Fruit fly (Drosophila melanogaster): ENCODE data around the gene ZIPIC.

Gene ZIPIC

DNA sequence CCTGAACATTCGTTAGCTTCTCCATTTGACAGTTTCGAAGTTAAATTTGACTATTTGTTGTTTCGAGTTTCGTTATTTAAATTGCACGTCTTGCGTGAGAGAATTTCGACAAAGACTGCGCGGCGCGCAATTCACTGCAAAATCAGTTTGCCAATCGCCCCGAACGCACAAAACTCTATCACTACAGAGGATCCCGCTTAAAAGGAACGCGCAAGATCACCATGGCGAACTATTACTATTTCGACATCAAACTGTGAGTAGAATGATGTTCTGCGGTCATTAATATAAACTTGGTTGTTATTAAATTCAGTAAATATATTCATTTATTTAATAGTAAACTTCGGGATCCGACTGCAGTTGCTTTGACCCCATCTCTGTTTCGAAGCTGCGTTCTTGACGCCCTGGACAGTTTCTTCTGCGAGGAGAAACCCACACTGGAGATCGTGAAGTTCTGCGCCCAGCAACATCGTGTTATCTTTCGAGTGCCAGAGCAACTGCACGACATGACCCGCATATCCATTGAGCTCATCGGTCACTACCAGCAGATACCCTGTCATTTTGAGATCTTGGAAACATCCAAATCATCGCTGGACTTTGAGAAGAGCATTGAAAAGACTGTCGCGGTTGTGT, 19.4 kb upstream of the ZIPIC start, which contains the start of the genes Rpp14b and spn-A:
TSS of gene Rpp14b (plus strand) at position 43 of the 630 bp plus-strand sequence.
TSS of gene spn-A (minus strand) at position 123 of the 630 bp plus-strand sequence.
- TF ChIP-seq CG17801 (GFP tag; optimal IDR thresholded peaks at IDR 0.05; ENCODE audit: partially characterized antibody) = peak; percentile 8

DNA sequence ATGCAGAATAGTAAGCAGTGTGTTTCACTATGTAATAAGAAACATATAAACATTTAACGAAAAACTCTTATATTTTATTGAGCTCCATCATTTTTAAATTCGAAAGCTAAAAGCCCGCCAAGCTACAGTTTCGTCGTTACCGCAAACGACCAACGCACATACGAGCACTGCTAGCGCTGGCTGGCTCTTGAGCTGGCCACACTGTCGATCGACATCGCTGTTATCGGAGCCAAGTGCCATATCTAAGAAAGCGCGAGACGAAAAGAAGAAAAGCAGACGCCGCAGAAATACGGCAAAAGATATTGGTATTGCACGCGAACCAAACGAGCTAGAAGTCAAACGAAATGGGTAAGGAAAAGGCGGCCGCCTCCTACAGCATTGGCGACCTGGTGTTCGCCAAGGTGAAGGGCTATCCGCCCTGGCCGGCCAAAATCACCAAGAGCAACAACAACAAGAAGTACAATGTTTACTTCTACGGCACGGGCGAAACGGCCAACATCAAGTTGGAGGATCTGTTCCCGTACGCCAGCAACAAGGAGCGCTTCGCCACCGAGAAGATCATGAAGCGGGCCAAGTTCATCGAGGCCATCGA, 15.9 kb upstream of the ZIPIC start, which contains the start of gene Jasper:
TSS of gene Jasper (plus strand) at position 60 of the 592 bp plus-strand sequence.
- TF ChIP-seq CG17801 (GFP tag; optimal IDR thresholded peaks at IDR 0.05; ENCODE audit: partially characterized antibody) = peak; percentile 41

DNA sequence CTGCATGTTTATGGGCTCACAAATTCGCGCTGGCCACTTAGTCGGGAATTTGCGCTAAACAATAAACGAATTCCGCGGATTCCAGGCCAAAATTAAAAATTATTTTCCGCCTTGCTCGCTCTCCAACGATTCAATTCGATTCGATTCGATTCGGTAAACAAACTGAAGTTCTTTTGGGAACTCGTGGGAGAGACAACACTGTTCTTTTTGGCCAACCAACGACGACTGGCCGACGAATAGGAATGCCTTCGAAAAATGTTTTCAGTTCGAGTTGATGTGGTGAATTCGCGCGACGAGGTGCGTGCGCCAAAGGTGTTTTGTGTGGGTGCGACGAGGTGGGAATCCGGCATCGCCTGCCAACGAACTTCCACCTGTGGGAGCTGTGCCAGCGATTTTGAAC, 15.3 kb upstream of the ZIPIC start, which contains the start of gene CG15528:
TSS of gene CG15528 (minus strand) at position 180 of the 400 bp plus-strand sequence.
- TF ChIP-seq CG17801 (GFP tag; optimal IDR thresholded peaks at IDR 0.05; ENCODE audit: partially characterized antibody) = no peak

DNA sequence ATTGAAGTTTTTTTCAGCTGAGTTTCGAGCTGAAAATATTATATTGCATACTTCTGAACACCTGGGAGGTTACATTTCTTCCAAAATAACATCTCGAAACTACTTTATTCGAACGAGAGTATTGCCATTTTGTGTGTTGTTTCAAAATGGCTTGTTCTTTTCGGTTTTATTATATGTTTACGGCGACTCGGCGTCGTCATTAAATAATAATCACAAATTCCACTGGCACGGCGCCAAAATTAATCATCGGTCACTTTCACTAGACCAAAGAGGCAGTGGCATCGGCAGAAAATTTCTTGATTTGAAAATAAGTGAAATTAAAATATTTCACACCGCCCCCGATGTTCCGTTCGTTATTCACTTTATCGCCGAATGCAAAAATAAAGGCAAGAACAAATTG, 13.8 kb upstream of the ZIPIC start:
- TF ChIP-seq CG17801 (GFP tag; optimal IDR thresholded peaks at IDR 0.05; ENCODE audit: partially characterized antibody) = no peak

DNA sequence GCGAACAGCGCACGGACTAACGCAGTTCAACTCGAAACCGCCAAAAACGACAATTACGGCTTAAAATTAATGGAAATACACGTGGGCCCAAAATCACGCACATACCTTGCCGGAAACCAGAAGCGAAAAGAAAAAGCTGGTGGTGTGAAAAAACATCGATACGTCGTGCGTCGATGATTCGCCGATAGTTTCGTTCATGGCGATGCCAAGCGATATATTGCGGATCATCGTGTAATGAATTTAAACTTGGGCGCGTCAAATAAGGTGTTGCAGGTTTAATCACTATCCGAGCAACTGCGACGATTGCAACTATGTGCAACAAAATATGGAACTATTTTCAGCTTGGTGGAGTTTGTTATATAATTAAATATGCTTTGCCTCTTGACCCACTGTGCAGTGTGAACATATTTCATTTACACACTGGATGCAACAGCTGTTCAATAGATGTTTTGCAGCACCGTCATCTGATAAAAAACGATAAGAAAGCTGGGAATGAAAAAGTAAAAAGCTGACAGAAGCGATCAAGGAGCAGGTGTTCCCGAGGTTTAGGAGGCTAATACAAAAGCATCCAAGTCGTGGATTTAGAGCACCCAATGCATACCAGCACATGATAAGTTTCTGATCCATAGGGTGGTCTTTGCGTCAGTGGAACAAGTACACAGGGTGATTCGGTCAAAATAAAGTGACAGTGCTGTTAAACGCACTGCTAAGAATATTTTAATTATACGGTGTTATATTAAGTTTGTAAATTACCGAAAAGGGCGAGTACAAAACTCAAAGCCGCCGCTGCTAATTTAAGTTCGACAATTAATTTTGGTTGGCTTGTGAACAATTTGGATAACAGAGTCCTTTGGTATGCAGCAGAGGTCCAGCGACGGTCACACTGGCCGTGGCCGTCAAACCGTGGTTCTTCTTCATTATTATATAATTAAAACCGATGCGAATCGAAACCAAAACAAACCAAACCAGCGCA, 9.6 kb upstream of the ZIPIC start, which contains the start of the genes RpL32 and CG7943:
TSS of gene RpL32 (minus strand) at position 133 of the 973 bp plus-strand sequence.
TSS of gene CG7943 (plus strand) at position 442 of the 973 bp plus-strand sequence.
- TF ChIP-seq CG17801 (GFP tag; optimal IDR thresholded peaks at IDR 0.05; ENCODE audit: partially characterized antibody) = peak; percentile 95

DNA sequence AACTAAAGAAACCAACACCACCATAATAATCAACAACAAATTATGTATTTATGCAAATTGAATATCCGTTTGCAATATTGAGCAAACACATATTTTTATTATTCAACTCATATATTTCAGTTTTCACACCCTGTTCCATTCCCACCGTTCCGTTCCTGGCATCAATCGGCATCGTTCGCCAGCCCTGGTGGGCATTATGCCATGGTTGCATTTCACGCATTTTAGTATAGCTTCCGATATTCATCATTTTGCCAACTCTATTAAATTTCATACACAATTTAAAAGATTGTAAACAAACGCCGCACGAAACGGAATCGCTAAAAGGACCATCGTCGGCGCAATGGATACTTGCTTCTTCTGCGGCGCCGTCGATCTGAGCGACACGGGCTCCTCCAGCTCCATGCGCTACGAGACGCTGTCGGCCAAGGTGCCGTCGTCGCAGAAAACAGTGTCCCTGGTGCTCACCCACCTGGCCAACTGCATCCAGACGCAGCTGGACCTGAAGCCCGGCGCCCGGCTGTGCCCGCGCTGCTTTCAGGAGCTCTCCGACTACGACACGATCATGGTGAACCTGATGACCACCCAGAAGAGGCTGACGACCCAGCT, 6.6 kb upstream of the ZIPIC start, which contains the start of gene Sry-delta:
TSS of gene Sry-delta (plus strand) at position 203 of the 606 bp plus-strand sequence.
- TF ChIP-seq CG17801 (GFP tag; optimal IDR thresholded peaks at IDR 0.05; ENCODE audit: partially characterized antibody) = peak; percentile 68

DNA sequence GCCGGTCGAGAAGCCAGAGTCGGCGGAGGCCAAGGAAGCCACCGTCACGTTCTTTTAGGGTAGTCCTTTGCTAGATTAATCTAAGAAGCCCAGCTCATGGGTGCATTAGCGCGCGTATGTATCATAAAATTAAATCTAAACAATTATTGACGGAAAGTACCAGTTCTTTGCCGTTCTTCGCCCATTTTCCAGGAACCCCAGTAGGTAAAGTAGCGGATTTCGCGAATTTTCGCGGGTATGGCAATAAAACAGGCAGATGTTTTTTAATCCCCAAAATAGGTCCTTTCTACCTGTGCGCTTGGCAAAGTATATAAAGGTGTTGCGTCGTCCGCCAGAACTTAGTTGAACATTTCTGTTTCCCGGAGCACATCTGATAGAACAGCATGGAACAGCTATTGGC, 4.2 kb upstream of the ZIPIC start:
- no peak for TF ChIP-seq CG17801 (GFP tag; optimal IDR thresholded peaks at IDR 0.05; ENCODE audit: partially characterized antibody)

DNA sequence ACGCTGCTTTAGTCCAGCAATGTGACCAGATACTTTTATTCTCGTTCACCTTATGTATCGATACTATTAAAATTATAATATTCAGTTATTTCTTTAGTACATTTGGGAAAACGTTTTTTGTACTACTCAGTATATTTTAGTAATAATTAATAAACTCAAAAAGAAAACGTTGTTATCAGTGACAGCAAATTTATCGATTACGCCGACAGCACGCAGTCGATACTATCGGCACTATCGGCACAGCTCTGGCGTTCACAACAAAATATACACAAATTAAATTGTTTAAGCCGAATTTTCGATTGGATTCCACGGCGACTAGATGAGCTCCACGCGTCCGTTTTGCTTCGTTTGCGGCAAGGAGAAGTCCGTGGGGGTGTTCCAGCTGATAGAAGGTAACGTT, 2.8 kb upstream of the ZIPIC start, which contains the start of the genes janA, Sry-alpha and Sry-beta:
TSS of gene janA (minus strand) at position 40 of the 400 bp plus-strand sequence.
TSS of gene Sry-alpha (plus strand) at position 226 of the 400 bp plus-strand sequence.
TSS of gene Sry-beta (plus strand) at position 226 of the 400 bp plus-strand sequence.
- TF ChIP-seq CG17801 (GFP tag; optimal IDR thresholded peaks at IDR 0.05; ENCODE audit: partially characterized antibody) = no peak

DNA sequence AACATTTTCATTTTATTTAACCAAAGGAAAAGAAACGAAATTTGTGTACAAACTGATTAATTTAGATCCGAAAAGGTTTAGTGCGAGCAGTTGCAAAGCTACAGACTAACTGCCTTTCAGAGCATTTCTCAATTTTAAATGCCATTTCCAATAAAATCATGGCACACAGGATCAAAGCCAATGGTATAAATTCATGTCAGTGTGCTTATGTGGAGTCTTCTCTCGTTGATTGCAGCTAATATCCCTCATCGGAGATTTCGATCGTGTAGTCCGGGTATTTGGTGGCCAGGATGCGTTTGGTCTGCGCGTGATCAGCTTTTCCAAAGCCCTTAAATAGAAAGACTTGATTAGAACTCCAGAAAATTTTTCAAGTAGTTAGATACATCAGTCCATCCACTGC, 2.0 kb upstream of the ZIPIC start, which contains the start of gene janB:
TSS of gene janB (minus strand) at position 101 of the 400 bp plus-strand sequence.
- no peak for TF ChIP-seq CG17801 (GFP tag; optimal IDR thresholded peaks at IDR 0.05; ENCODE audit: partially characterized antibody)

DNA sequence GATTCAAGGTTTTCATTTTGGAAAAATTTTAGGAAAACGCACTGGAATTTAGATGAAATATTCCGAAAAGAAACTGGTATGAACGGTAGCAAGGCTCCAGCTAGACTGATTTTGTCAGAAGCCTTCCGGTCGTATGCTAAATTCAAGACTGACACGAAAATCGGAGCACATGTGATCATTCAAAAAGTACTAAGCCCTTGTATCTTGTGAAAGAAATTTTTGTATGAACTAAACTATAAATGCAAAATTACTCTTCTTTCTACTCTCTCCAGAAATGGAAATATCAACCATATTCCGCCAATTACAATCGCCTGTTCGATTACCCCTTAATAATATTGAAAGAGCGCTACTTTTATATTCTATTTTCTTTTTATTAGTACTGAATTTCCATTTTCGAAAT, 960 bp upstream of the ZIPIC start, which contains the start of gene ocn:
TSS of gene ocn (minus strand) at position 101 of the 400 bp plus-strand sequence.
- no peak for TF ChIP-seq CG17801 (GFP tag; optimal IDR thresholded peaks at IDR 0.05; ENCODE audit: partially characterized antibody)

DNA sequence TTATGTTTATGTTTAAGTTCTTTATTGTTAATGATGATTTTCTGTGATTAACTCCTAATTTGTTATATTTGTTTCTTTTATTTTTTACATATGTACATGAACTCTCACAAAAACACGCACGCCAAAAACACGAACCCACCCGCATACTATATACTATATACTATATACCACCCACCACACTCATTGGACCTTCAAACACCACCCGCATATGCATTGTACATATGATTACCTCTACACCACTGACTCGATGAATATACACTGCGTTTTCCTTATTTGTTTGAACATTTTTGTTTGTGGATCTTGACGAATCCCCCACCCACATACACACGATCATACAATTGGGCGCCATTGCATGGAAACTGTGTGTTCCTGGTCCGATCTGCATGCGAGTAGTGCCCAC, 4.4 kb downstream of the ZIPIC start:
- no peak for TF ChIP-seq CG17801 (GFP tag; optimal IDR thresholded peaks at IDR 0.05; ENCODE audit: partially characterized antibody)

DNA sequence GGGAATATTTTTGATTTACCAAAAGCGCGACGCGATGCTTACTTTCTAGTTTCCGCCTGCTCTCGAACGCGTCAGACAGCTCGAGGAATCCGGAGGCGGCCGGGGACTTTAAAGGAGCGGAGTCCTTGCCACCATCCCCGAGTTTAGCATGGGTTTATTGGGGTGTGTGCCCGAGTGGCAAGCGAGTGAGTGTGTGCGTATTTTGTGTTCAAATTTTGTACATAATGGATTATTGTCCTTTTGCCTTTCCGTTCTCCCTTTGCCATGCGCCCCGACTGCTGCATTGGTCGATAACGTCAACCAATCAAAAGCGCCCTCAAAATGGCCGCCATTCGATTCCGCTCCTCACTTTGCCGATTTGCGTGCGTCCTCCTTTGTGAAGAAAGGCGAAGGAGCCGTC, 6.6 kb downstream of the ZIPIC start:
- no peak for TF ChIP-seq CG17801 (GFP tag; optimal IDR thresholded peaks at IDR 0.05; ENCODE audit: partially characterized antibody)

DNA sequence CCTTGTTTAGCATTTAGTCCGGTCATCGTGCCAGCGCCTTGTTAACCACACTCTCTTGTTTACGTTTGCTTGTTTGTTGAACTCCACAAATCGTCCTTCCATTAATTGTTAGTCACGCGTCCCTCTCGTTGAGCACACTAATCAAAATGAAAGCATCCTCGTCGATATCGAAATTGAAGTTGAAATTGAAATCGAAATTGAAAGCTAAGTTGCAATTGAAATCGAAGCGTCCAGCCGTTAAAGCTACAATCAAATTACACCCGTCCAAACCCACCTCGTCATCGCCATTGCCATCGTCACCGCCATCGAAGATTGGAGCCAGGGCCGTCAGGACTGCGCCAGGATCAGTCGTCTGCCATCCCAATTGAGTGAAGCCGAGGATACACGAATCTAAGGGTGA, 13.2 kb downstream of the ZIPIC start:
- no peak for TF ChIP-seq CG17801 (GFP tag; optimal IDR thresholded peaks at IDR 0.05; ENCODE audit: partially characterized antibody)

DNA sequence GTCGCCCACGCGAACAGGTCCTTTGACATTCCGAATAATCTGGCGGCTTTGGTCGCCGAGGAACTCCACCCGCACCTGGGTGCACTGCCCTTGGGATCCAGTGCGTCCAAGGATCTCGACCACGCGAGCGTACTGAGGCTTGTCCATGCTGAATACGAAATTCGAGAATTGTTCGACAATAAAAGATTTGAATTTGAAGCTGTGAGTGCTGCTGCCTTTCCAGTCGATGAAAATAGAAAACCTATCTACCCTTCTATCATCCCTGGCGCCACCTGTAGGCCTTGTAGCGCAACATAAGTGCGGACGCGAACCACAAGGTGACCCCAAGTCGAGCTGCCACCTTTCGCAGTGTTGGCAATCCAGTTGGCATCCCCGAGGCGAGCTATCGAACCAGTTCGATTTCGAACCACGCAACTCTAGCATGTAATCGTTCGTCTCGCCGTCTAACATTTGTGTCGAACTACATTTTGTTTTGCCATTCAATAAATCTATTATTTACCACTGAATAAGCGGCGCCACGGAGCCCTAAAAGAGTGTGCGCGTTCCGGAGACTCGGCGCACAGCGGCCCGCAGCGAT, 14.1 kb downstream of the ZIPIC start, which contains the start of the genes RpS28a and Axn:
TSS of gene RpS28a (minus strand) at position 197 of the 577 bp plus-strand sequence.
TSS of gene Axn (plus strand) at position 391 of the 577 bp plus-strand sequence.
- TF ChIP-seq CG17801 (GFP tag; optimal IDR thresholded peaks at IDR 0.05; ENCODE audit: partially characterized antibody) = no peak

All from ovary, adult (tissue).